5 fruit fly cellular contexts compared by ENCODE assay signal in genomic region chr2L:9496378-9497284, dm6.
TF ChIP-seq lines count a peak whose summit lies in the region.

No protein-coding gene starts in this region.

- no peak for TF ChIP-seq CTCF in whole organism, embryonic (GFP tag; optimal IDR thresholded peaks at IDR 0.05; lab: Kevin White, UChicago)

TF ChIP-seq in whole organism, adult, 20 proteins besides CTCF, POLR2A, EP300 and RAD21:
- no peak for TF ChIP-seq CG33017 (tag; optimal IDR thresholded peaks at IDR 0.05; lab: Kevin White, UChicago)
- TF ChIP-seq bab1 (GFP tag; optimal IDR thresholded peaks at IDR 0.05; lab: Kevin White, UChicago): peak; percentile 33
- peak; percentile 53 for TF ChIP-seq pad (GFP tag; optimal IDR thresholded peaks at IDR 0.05; lab: Kevin White, UChicago)
- peak; percentile 19 for TF ChIP-seq ovo (GFP tag; optimal IDR thresholded peaks at IDR 0.05; lab: Kevin White, UChicago)
- no peak for TF ChIP-seq CG14711 (tag; optimal IDR thresholded peaks at IDR 0.05; lab: Kevin White, UChicago)
- TF ChIP-seq CG5204 (GFP tag; optimal IDR thresholded peaks at IDR 0.05; lab: Kevin White, UChicago): peak; percentile 9
- TF ChIP-seq toe (GFP tag; optimal IDR thresholded peaks at IDR 0.05; lab: Kevin White, UChicago): peak; percentile 38
- TF ChIP-seq CG12768 (GFP tag; optimal IDR thresholded peaks at IDR 0.05; lab: Kevin White, UChicago): no peak
- TF ChIP-seq Clk (GFP tag; optimal IDR thresholded peaks at IDR 0.05; lab: Kevin White, UChicago): no peak
- no peak for TF ChIP-seq CG11617 (GFP tag; optimal IDR thresholded peaks at IDR 0.05; lab: Kevin White, UChicago)
- TF ChIP-seq Mnt (GFP tag; optimal IDR thresholded peaks at IDR 0.05; lab: Kevin White, UChicago): no peak
- TF ChIP-seq kay (GFP tag; lab: Kevin White, UChicago; ENCODE audit: borderline replicate concordance): peak; percentile 71
- TF ChIP-seq CG1620 (GFP tag; optimal IDR thresholded peaks at IDR 0.05; lab: Kevin White, UChicago): no peak
- TF ChIP-seq Hr96 (GFP tag; optimal IDR thresholded peaks at IDR 0.05; lab: Kevin White, UChicago): no peak

TF ChIP-seq in whole organism, embryonic, 481 proteins besides CTCF, POLR2A, EP300 and RAD21 (continues in another document):
- TF ChIP-seq CG8281 (tag; optimal IDR thresholded peaks at IDR 0.05; lab: Kevin White, UChicago) (no peak), CG1603 (tag; optimal IDR thresholded peaks at IDR 0.05; lab: Kevin White, UChicago) (peak; percentile 20), CG8944 (GFP tag; optimal IDR thresholded peaks at IDR 0.05; lab: Kevin White, UChicago) (no peak), lola (GFP tag; optimal IDR thresholded peaks at IDR 0.05; lab: Kevin White, UChicago) (peak in 1 of 3 experiments; percentile 53), yki (optimal IDR thresholded peaks at IDR 0.05; lab: Kevin White, UChicago) (no peak), abd-A (tag; optimal IDR thresholded peaks at IDR 0.05; lab: Kevin White, UChicago) (peak; percentile 50), Xbp1 (GFP tag; optimal IDR thresholded peaks at IDR 0.05; lab: Kevin White, UChicago) (peak; percentile 6), nmo (GFP tag; optimal IDR thresholded peaks at IDR 0.05; lab: Kevin White, UChicago) (peak; percentile 16), D19B (GFP tag; optimal IDR thresholded peaks at IDR 0.05; lab: Kevin White, UChicago) (no peak), fd102C (GFP tag; optimal IDR thresholded peaks at IDR 0.05; lab: Kevin White, UChicago) (no peak), CG3995 (GFP tag; optimal IDR thresholded peaks at IDR 0.05; lab: Kevin White, UChicago) (no peak), Gsc (GFP tag; IDR thresholded peaks at IDR 0.05; lab: Robert Waterston, UW) (no peak), Rx (GFP tag; IDR thresholded peaks at IDR 0.05; lab: Robert Waterston, UW) (no peak), Oli (tag; optimal IDR thresholded peaks at IDR 0.05; lab: Kevin White, UChicago) (peak; percentile 21), tup (GFP tag; optimal IDR thresholded peaks at IDR 0.05; lab: Kevin White, UChicago) (no peak), MBD-R2 (GFP tag; IDR thresholded peaks at IDR 0.05; lab: Robert Waterston, UW) (no peak; the same call in 1 of the 2 replicates), eve (GFP tag; optimal IDR thresholded peaks at IDR 0.05; lab: Kevin White, UChicago) (peak in 1 of 2 experiments; percentile 69), Ptx1 (GFP tag; IDR thresholded peaks at IDR 0.05; lab: Robert Waterston, UW) (peak; percentile 41), stwl (tag; optimal IDR thresholded peaks at IDR 0.05; lab: Kevin White, UChicago) (no peak), CG4404 (GFP tag; IDR thresholded peaks at IDR 0.05; lab: Robert Waterston, UW) (no peak)

TF ChIP-seq in whole organism, prepupa, 60 proteins besides CTCF, POLR2A, EP300 and RAD21 (continues in another document):
- TF ChIP-seq CG4318 (GFP tag; optimal IDR thresholded peaks at IDR 0.05; lab: Kevin White, UChicago): peak; percentile 85
- TF ChIP-seq Blimp-1 (GFP tag; optimal IDR thresholded peaks at IDR 0.05; lab: Kevin White, UChicago): no peak
- TF ChIP-seq dsx (GFP tag; optimal IDR thresholded peaks at IDR 0.05; lab: Kevin White, UChicago; ENCODE audit: poor library complexity, severe bottlenecking): no peak
- peak; percentile 65 for TF ChIP-seq Sox14 (GFP tag; optimal IDR thresholded peaks at IDR 0.05; lab: Kevin White, UChicago)
- peak; percentile 68 for TF ChIP-seq CG31627 (GFP tag; optimal IDR thresholded peaks at IDR 0.05; lab: Kevin White, UChicago)
- TF ChIP-seq CG8632 (GFP tag; optimal IDR thresholded peaks at IDR 0.05; lab: Kevin White, UChicago): peak; percentile 6
- peak; percentile 31 for TF ChIP-seq achi (GFP tag; optimal IDR thresholded peaks at IDR 0.05; lab: Kevin White, UChicago)
- TF ChIP-seq CG9139 (GFP tag; optimal IDR thresholded peaks at IDR 0.05; lab: Kevin White, UChicago): no peak
- no peak for TF ChIP-seq CG11762 (GFP tag; optimal IDR thresholded peaks at IDR 0.05; lab: Kevin White, UChicago; ENCODE audit: insufficient read depth)
- TF ChIP-seq CG32006 (GFP tag; optimal IDR thresholded peaks at IDR 0.05; lab: Kevin White, UChicago): peak; percentile 89
- peak in 1 of 2 experiments; percentile 67 for TF ChIP-seq salr (GFP tag; optimal IDR thresholded peaks at IDR 0.05; lab: Kevin White, UChicago)
- TF ChIP-seq CG15336 (GFP tag; IDR thresholded peaks at IDR 0.05; lab: Robert Waterston, UW): peak; percentile 40
- peak; percentile 89 for TF ChIP-seq Eip78C (GFP tag; lab: Kevin White, UChicago)
- TF ChIP-seq Sox102F (GFP tag; optimal IDR thresholded peaks at IDR 0.05; lab: Kevin White, UChicago): peak; percentile 45
- TF ChIP-seq CG11294 (GFP tag; IDR thresholded peaks at IDR 0.05; lab: Robert Waterston, UW): peak; percentile 48; the same call in 1 of the 2 replicates
- peak; percentile 64; the same call in 2 of the 3 replicates for TF ChIP-seq CG6163 (GFP tag; IDR thresholded peaks at IDR 0.05; lab: Robert Waterston, UW)
- peak; percentile 52; the same call in 2 of the 3 replicates for TF ChIP-seq CG8119 (GFP tag; IDR thresholded peaks at IDR 0.05; lab: Robert Waterston, UW)
- TF ChIP-seq CG6854 (GFP tag; optimal IDR thresholded peaks at IDR 0.05; lab: Kevin White, UChicago): peak; percentile 25
- peak; percentile 61 for TF ChIP-seq topi (GFP tag; optimal IDR thresholded peaks at IDR 0.05; lab: Kevin White, UChicago)

TF ChIP-seq in whole organism, pupa, 21 proteins besides CTCF, POLR2A, EP300 and RAD21:
- no peak for TF ChIP-seq Pif1B (GFP tag; optimal IDR thresholded peaks at IDR 0.05; lab: Kevin White, UChicago)
- peak; percentile 40 for TF ChIP-seq CG8301 (tag; optimal IDR thresholded peaks at IDR 0.05; lab: Kevin White, UChicago)
- TF ChIP-seq CG32121 (GFP tag; IDR thresholded peaks at IDR 0.05; lab: Robert Waterston, UW): peak; percentile 56
- peak; percentile 74 for TF ChIP-seq fd96Ca (GFP tag; IDR thresholded peaks at IDR 0.05; lab: Robert Waterston, UW)
- TF ChIP-seq CG15710 (tag; optimal IDR thresholded peaks at IDR 0.05; lab: Kevin White, UChicago): no peak
- TF ChIP-seq EcR (GFP tag; optimal IDR thresholded peaks at IDR 0.05; lab: Kevin White, UChicago): peak; percentile 64
- TF ChIP-seq CG10348 (GFP tag; IDR thresholded peaks at IDR 0.05; lab: Robert Waterston, UW): peak; percentile 34; the same call in 1 of the 2 replicates
- peak; percentile 20 for TF ChIP-seq Snoo (tag; optimal IDR thresholded peaks at IDR 0.05; lab: Kevin White, UChicago)
- TF ChIP-seq CG12605 (GFP tag; IDR thresholded peaks at IDR 0.05; lab: Robert Waterston, UW): peak; percentile 6; the same call in 1 of the 2 replicates
- no peak for TF ChIP-seq CG34367 (tag; optimal IDR thresholded peaks at IDR 0.05; lab: Kevin White, UChicago)
- TF ChIP-seq D1 (tag; optimal IDR thresholded peaks at IDR 0.05; lab: Kevin White, UChicago): no peak
- TF ChIP-seq CG8159 (tag; optimal IDR thresholded peaks at IDR 0.05; lab: Kevin White, UChicago): peak; percentile 0
- TF ChIP-seq Pif1A (GFP tag; optimal IDR thresholded peaks at IDR 0.05; lab: Kevin White, UChicago): peak; percentile 17
- peak; percentile 46 for TF ChIP-seq Ets98B (GFP tag; IDR thresholded peaks at IDR 0.05; lab: Robert Waterston, UW)
- peak; percentile 1 for TF ChIP-seq CG9948 (tag; optimal IDR thresholded peaks at IDR 0.05; lab: Kevin White, UChicago)
- TF ChIP-seq gl (tag; optimal IDR thresholded peaks at IDR 0.05; lab: Kevin White, UChicago): no peak
- peak; percentile 23 for TF ChIP-seq CG17806 (tag; optimal IDR thresholded peaks at IDR 0.05; lab: Kevin White, UChicago)
- peak; percentile 76 for TF ChIP-seq CG14655 (GFP tag; optimal IDR thresholded peaks at IDR 0.05; lab: Kevin White, UChicago)
- peak; percentile 70; the same call in 2 of the 3 replicates for TF ChIP-seq CG4496 (GFP tag; IDR thresholded peaks at IDR 0.05; lab: Robert Waterston, UW)
- no peak for TF ChIP-seq rn (GFP tag; IDR thresholded peaks at IDR 0.05; lab: Robert Waterston, UW)
- TF ChIP-seq CG13204 (GFP tag; optimal IDR thresholded peaks at IDR 0.05; lab: Kevin White, UChicago): peak; percentile 51
TF ChIP-seq in whole organism, pupa: peak in this region for 15.

TF ChIP-seq in whole organism, wandering third instar larva, 38 proteins besides CTCF, POLR2A, EP300 and RAD21 (continues in another document):
- peak; percentile 11 for TF ChIP-seq dmrt93B (GFP tag; optimal IDR thresholded peaks at IDR 0.05; lab: Kevin White, UChicago)
- no peak for TF ChIP-seq Myc (optimal IDR thresholded peaks at IDR 0.05; lab: Kevin White, UChicago)
- TF ChIP-seq lola (GFP tag; optimal IDR thresholded peaks at IDR 0.05; lab: Kevin White, UChicago): no peak
- peak; percentile 61 for TF ChIP-seq Vsx2 (GFP tag; optimal IDR thresholded peaks at IDR 0.05; lab: Kevin White, UChicago; ENCODE audit: partially characterized antibody)
- TF ChIP-seq sage (GFP tag; optimal IDR thresholded peaks at IDR 0.05; lab: Kevin White, UChicago): no peak
- TF ChIP-seq h (GFP tag; optimal IDR thresholded peaks at IDR 0.05; lab: Kevin White, UChicago): peak; percentile 41
- TF ChIP-seq Hr78 (GFP tag; optimal IDR thresholded peaks at IDR 0.05; lab: Kevin White, UChicago): no peak
- no peak for TF ChIP-seq N (GFP tag; optimal IDR thresholded peaks at IDR 0.05; lab: Kevin White, UChicago)
- TF ChIP-seq Dif (GFP tag; optimal IDR thresholded peaks at IDR 0.05; lab: Kevin White, UChicago; ENCODE audit: partially characterized antibody): peak; percentile 77
- peak; percentile 64 for TF ChIP-seq psq (GFP tag; optimal IDR thresholded peaks at IDR 0.05; lab: Kevin White, UChicago)
- TF ChIP-seq Dfd (GFP tag; optimal IDR thresholded peaks at IDR 0.05; lab: Kevin White, UChicago): no peak
- TF ChIP-seq br (GFP tag; optimal IDR thresholded peaks at IDR 0.05; lab: Kevin White, UChicago): peak; percentile 1
- TF ChIP-seq CG32264 (GFP tag; optimal IDR thresholded peaks at IDR 0.05; lab: Kevin White, UChicago): peak; percentile 29
- TF ChIP-seq CG9705 (GFP tag; optimal IDR thresholded peaks at IDR 0.05; lab: Kevin White, UChicago): no peak
- no peak for TF ChIP-seq Abd-B (GFP tag; optimal IDR thresholded peaks at IDR 0.05; lab: Kevin White, UChicago)
- no peak for TF ChIP-seq Rel (GFP tag; optimal IDR thresholded peaks at IDR 0.05; lab: Kevin White, UChicago)
- peak; percentile 80 for TF ChIP-seq Rel (tag; optimal IDR thresholded peaks at IDR 0.05; lab: Kevin White, UChicago)
- TF ChIP-seq HLH106 (tag; optimal IDR thresholded peaks at IDR 0.05; lab: Kevin White, UChicago): peak; percentile 42
- peak; percentile 27 for TF ChIP-seq Sp1 (GFP tag; optimal IDR thresholded peaks at IDR 0.05; lab: Kevin White, UChicago)
- peak; percentile 71 for TF ChIP-seq Hr83 (GFP tag; optimal IDR thresholded peaks at IDR 0.05; lab: Kevin White, UChicago; ENCODE audit: poor library complexity, severe bottlenecking)
- TF ChIP-seq rgr (GFP tag; optimal IDR thresholded peaks at IDR 0.05; lab: Kevin White, UChicago): peak; percentile 64
- TF ChIP-seq dl (GFP tag; optimal IDR thresholded peaks at IDR 0.05; lab: Kevin White, UChicago; ENCODE audit: insufficient read depth in 1 of 2, partially characterized antibody in 2 of 2): peak; percentile 29 to 64
- no peak for TF ChIP-seq brk (GFP tag; optimal IDR thresholded peaks at IDR 0.05; lab: Kevin White, UChicago)
- TF ChIP-seq usp (GFP tag; optimal IDR thresholded peaks at IDR 0.05; lab: Kevin White, UChicago): no peak
- TF ChIP-seq fru (GFP tag; optimal IDR thresholded peaks at IDR 0.05; lab: Kevin White, UChicago): peak; percentile 57
